Fruit fly (Drosophila melanogaster): ENCODE results near the gene CG31643.

CG31643 gene

DNA sequence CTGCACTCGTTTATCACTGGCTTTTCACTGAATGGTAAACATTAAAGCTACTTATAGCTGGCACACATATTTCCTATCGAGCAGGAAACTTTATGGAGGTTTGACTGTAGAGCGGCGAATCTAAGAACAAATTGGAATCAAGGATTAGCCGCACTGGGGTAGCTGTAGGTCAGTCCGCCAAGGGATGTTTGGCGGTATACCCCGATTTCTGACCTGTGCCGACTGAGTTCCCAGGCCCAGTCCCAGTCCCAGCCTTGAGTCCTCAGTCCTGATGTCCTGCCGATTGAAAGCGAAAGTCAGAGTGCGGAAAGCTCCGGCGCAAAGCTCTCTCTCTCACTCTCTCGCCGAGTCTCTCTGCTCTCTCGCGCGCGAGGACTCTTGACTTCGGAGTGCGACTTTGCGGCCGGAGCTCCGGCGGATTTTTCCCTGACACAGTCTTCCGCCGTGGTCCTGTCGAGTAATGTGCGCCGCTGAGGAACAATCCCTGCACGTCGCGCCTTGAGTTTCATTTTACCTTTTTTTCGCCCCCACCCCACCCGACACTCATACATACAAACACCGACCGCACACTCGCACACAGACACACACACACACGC lies 16.1 kb downstream of the CG31643 start, which contains the start of gene CG13995 (continued):
- TF ChIP-seq CG10321 (GFP tag; IDR thresholded peaks at IDR 0.05), result no peak
- no peak for TF ChIP-seq pb (GFP tag; optimal IDR thresholded peaks at IDR 0.05)
- TF ChIP-seq Trl (optimal IDR thresholded peaks at IDR 0.05), result peak in 1 of 2 experiments; percentile 71
- no peak for TF ChIP-seq Trl (GFP tag; optimal IDR thresholded peaks at IDR 0.05)
- TF ChIP-seq exex (tag; optimal IDR thresholded peaks at IDR 0.05), result no peak
- TF ChIP-seq CG6689 (GFP tag; IDR thresholded peaks at IDR 0.05), result no peak
- TF ChIP-seq inv (GFP tag; IDR thresholded peaks at IDR 0.05; ENCODE audit: partially characterized antibody), result 0 out of 2 replicates have a peak, but pooled peaks have one; percentile 10
- no peak for TF ChIP-seq hkb (optimal IDR thresholded peaks at IDR 0.05)
- TF ChIP-seq hkb (GFP tag; IDR thresholded peaks at IDR 0.05), result peak; percentile 19; the same call in 1 of the 2 replicates
- peak; percentile 7 for TF ChIP-seq CG18599 (GFP tag; optimal IDR thresholded peaks at IDR 0.05)
- TF ChIP-seq tx (GFP tag; optimal IDR thresholded peaks at IDR 0.05), result no peak
- no peak for TF ChIP-seq CG31224 (GFP tag; IDR thresholded peaks at IDR 0.05)
- no peak for TF ChIP-seq dan (GFP tag; IDR thresholded peaks at IDR 0.05)
- TF ChIP-seq trem (tag; optimal IDR thresholded peaks at IDR 0.05), result no peak
- TF ChIP-seq row (GFP tag; IDR thresholded peaks at IDR 0.05), result peak; percentile 12; the same call in 1 of the 3 replicates
- no peak for TF ChIP-seq btn (GFP tag; optimal IDR thresholded peaks at IDR 0.05)
- TF ChIP-seq chn (GFP tag; optimal IDR thresholded peaks at IDR 0.05), result no peak
- TF ChIP-seq luna (GFP tag; optimal IDR thresholded peaks at IDR 0.05), result no peak
- no peak for TF ChIP-seq E2f2 (GFP tag; IDR thresholded peaks at IDR 0.05)
- no peak for TF ChIP-seq MTF-1 (GFP tag; optimal IDR thresholded peaks at IDR 0.05; ENCODE audit: borderline replicate concordance)
- TF ChIP-seq CG17829 (tag; optimal IDR thresholded peaks at IDR 0.05), result no peak
- no peak for TF ChIP-seq CG1024 (GFP tag; IDR thresholded peaks at IDR 0.05)
- TF ChIP-seq CG17568 (GFP tag; optimal IDR thresholded peaks at IDR 0.05), result no peak
- no peak for TF ChIP-seq repo (GFP tag; optimal IDR thresholded peaks at IDR 0.05)
- no peak for TF ChIP-seq CG3847 (GFP tag; IDR thresholded peaks at IDR 0.05)
- no peak for TF ChIP-seq CG18011 (GFP tag; optimal IDR thresholded peaks at IDR 0.05)
- no peak for TF ChIP-seq crol (GFP tag; IDR thresholded peaks at IDR 0.05)
- no peak for TF ChIP-seq ac (GFP tag; optimal IDR thresholded peaks at IDR 0.05)
- no peak for TF ChIP-seq CG4328 (GFP tag; optimal IDR thresholded peaks at IDR 0.05)
- TF ChIP-seq lilli (GFP tag; optimal IDR thresholded peaks at IDR 0.05), result no peak
- no peak for TF ChIP-seq Hmx (GFP tag; optimal IDR thresholded peaks at IDR 0.05)
- no peak for TF ChIP-seq CG10431 (GFP tag; optimal IDR thresholded peaks at IDR 0.05)
- no peak for TF ChIP-seq fd3F (GFP tag; optimal IDR thresholded peaks at IDR 0.05)
- no peak for TF ChIP-seq ap (GFP tag; IDR thresholded peaks at IDR 0.05)
- TF ChIP-seq toy (GFP tag; IDR thresholded peaks at IDR 0.05), result no peak
- no peak for TF ChIP-seq ash1 (GFP tag; optimal IDR thresholded peaks at IDR 0.05)
- TF ChIP-seq gro (GFP tag; optimal IDR thresholded peaks at IDR 0.05), result no peak
- TF ChIP-seq Hr51 (GFP tag; optimal IDR thresholded peaks at IDR 0.05), result peak in 1 of 2 experiments; percentile 75
- TF ChIP-seq CG7987 (GFP tag; optimal IDR thresholded peaks at IDR 0.05), result no peak
- TF ChIP-seq danr (GFP tag; IDR thresholded peaks at IDR 0.05), result no peak
- TF ChIP-seq Jarid2 (GFP tag; optimal IDR thresholded peaks at IDR 0.05), result no peak
- no peak for TF ChIP-seq Meics (GFP tag; optimal IDR thresholded peaks at IDR 0.05)
- TF ChIP-seq jing (GFP tag; optimal IDR thresholded peaks at IDR 0.05), result no peak
- no peak for TF ChIP-seq Hr39 (optimal IDR thresholded peaks at IDR 0.05)
- TF ChIP-seq ttk (GFP tag; IDR thresholded peaks at IDR 0.05), result 0 out of 2 replicates have a peak, but pooled peaks have one; percentile 24
- TF ChIP-seq Dbx (GFP tag; IDR thresholded peaks at IDR 0.05), result no peak
- TF ChIP-seq CG7786 (GFP tag; optimal IDR thresholded peaks at IDR 0.05), result no peak
- TF ChIP-seq Pdp1 (GFP tag; optimal IDR thresholded peaks at IDR 0.05), result no peak
- TF ChIP-seq H15 (GFP tag; IDR thresholded peaks at IDR 0.05), result no peak
- TF ChIP-seq cg (GFP tag; optimal IDR thresholded peaks at IDR 0.05), result peak; percentile 57
- TF ChIP-seq CG7357 (GFP tag; IDR thresholded peaks at IDR 0.05), result no peak
- no peak for TF ChIP-seq CG1529 (GFP tag; optimal IDR thresholded peaks at IDR 0.05)

Measured in whole organism, embryonic.